Worm (Caenorhabditis elegans): ENCODE results near the gene srh-300.

- no peak for TF ChIP-seq F13C5.2 (tag; optimal IDR thresholded peaks at IDR 0.05)
- TF ChIP-seq flt-1 (GFP tag; IDR thresholded peaks at IDR 0.05) = no peak
- no peak for TF ChIP-seq ama-1 (optimal IDR thresholded peaks at IDR 0.05)
- no peak for TF ChIP-seq tbx-37 (GFP tag; conservative IDR thresholded peaks at IDR 0.05)
- TF ChIP-seq B0310.2 (tag; optimal IDR thresholded peaks at IDR 0.05) = no peak
- TF ChIP-seq ets-7 (tag; optimal IDR thresholded peaks at IDR 0.05) = no peak
- TF ChIP-seq ceh-36 (tag; optimal IDR thresholded peaks at IDR 0.05) = no peak
Observed at ce11 chrV:17777624-17778023, 44.3 kb upstream of the srh-300 start, which contains the start of gene C47A10.12.

Data from whole organism, early embryonic.